Fruit fly (Drosophila melanogaster) whole organism, embryonic: ENCODE results near the gene Z600.

Source experiments
- Asciz ChIP-seq: fragments of 200-800 bp; sonication (Bioruptor generic); optimal IDR thresholded peaks from 2 replicates; lab custom pipeline; 2017; ENCODE audit warnings: missing biosample characterization, mild to moderate bottlenecking, missing genetic modification characterization, missing genetic modification reagents
- C15 ChIP-seq: fragments of 200-800 bp; sonication (Bioruptor generic); IDR thresholded peaks from 3 replicates; pipeline ENCODE4 v1.3.6; 2022; ENCODE audit warnings: missing biosample characterization, missing genetic modification characterization
- CG11247 ChIP-seq: fragments of 200-800 bp; sonication (Bioruptor generic); IDR thresholded peaks from 2 replicates; pipeline ENCODE4 v1.3.6; 2022; ENCODE audit warnings: missing biosample characterization, missing genetic modification characterization
- CG12071 ChIP-seq: fragments of 200-800 bp; sonication (Bioruptor generic); optimal IDR thresholded peaks from 3 replicates; lab custom pipeline; 2018; ENCODE audit warnings: missing biosample characterization, mild to moderate bottlenecking, missing genetic modification characterization
- CG13296 ChIP-seq: fragments of 200-800 bp; sonication (Bioruptor generic); optimal IDR thresholded peaks from 3 replicates; lab custom pipeline; 2018; ENCODE audit warnings: missing biosample characterization, mild to moderate bottlenecking, missing genetic modification characterization
- CG15269 ChIP-seq: fragments of 200-800 bp; sonication (Bioruptor generic); optimal IDR thresholded peaks from 2 replicates; lab custom pipeline; 2018; ENCODE audit warnings: missing biosample characterization, mild to moderate bottlenecking, missing genetic modification characterization, moderate library complexity
- CG18619 ChIP-seq: fragments of 200-800 bp; sonication (Bioruptor generic); optimal IDR thresholded peaks from 3 replicates; lab custom pipeline; 2017; ENCODE audit warnings: missing biosample characterization, mild to moderate bottlenecking, missing genetic modification characterization
- CG2678 ChIP-seq: fragments of 200-800 bp; sonication (Bioruptor generic); optimal IDR thresholded peaks from 3 replicates; lab custom pipeline; 2019; ENCODE audit warnings: missing biosample characterization, mild to moderate bottlenecking, missing genetic modification characterization, moderate library complexity
- CG2712 ChIP-seq: fragments of 200-800 bp; optimal IDR thresholded peaks from 3 replicates; lab custom pipeline; 2019; ENCODE audit warnings: missing biosample characterization, mild to moderate bottlenecking, missing genetic modification characterization, moderate library complexity
- CG2875 ChIP-seq: fragments of 200-800 bp; sonication (Bioruptor generic); optimal IDR thresholded peaks from 2 replicates; lab custom pipeline; 2017; ENCODE audit warnings: missing biosample characterization, mild to moderate bottlenecking, missing genetic modification characterization, missing genetic modification reagents
- CG3163 ChIP-seq: fragments of 200-800 bp; sonication (Bioruptor generic); optimal IDR thresholded peaks from 3 replicates; lab custom pipeline; 2016; ENCODE audit warnings: missing biosample characterization, missing genetic modification characterization
- CG32767 ChIP-seq: fragments of 200-800 bp; sonication (Bioruptor generic); IDR thresholded peaks from 2 replicates; pipeline ENCODE4 v1.3.6; 2022; ENCODE audit warnings: missing biosample characterization, missing genetic modification characterization
- CG3995 ChIP-seq: fragments of 200-800 bp; sonication (Bioruptor generic); optimal IDR thresholded peaks from 3 replicates; lab custom pipeline; 2016; ENCODE audit warnings: missing biosample characterization, missing genetic modification characterization
- CG4424 ChIP-seq: fragments of 200-800 bp; sonication (Bioruptor generic); optimal IDR thresholded peaks from 3 replicates; lab custom pipeline; 2016; ENCODE audit warnings: missing biosample characterization, missing genetic modification characterization
- CG4617 ChIP-seq: fragments of 200-800 bp; sonication (Bioruptor generic); optimal IDR thresholded peaks from 3 replicates; lab custom pipeline; 2016; ENCODE audit warnings: missing biosample characterization, missing genetic modification characterization, borderline replicate concordance
- CG4820 ChIP-seq: fragments of 200-800 bp; sonication (Bioruptor generic); optimal IDR thresholded peaks from 3 replicates; lab custom pipeline; 2016; ENCODE audit warnings: missing biosample characterization, missing genetic modification characterization
- CG5245 ChIP-seq: fragments of 200-800 bp; sonication (Bioruptor generic); optimal IDR thresholded peaks from 3 replicates; lab custom pipeline; 2016; ENCODE audit warnings: missing biosample characterization, missing genetic modification characterization
- CG6791 ChIP-seq: fragments of 200-800 bp; sonication (Bioruptor generic); IDR thresholded peaks from 3 replicates; pipeline ENCODE4 v1.3.6; 2022; ENCODE audit warnings: missing biosample characterization, missing genetic modification characterization; ENCODE audit not compliant: partially characterized antibody
- CG6813 ChIP-seq: fragments of 200-800 bp; sonication (Bioruptor generic); optimal IDR thresholded peaks from 2 replicates; lab custom pipeline; 2017; ENCODE audit warnings: missing biosample characterization, missing genetic modification characterization, mild to moderate bottlenecking, moderate library complexity, missing genetic modification reagents
- CG6854 ChIP-seq: fragments of 200-800 bp; sonication (Bioruptor generic); optimal IDR thresholded peaks from 3 replicates; lab custom pipeline; 2017; ENCODE audit warnings: missing biosample characterization, mild to moderate bottlenecking, missing genetic modification characterization
- CG9609 ChIP-seq: fragments of 200-800 bp; sonication (Bioruptor generic); optimal IDR thresholded peaks from 3 replicates; lab custom pipeline; 2016; ENCODE audit warnings: missing biosample characterization, missing genetic modification characterization
- CG9876 ChIP-seq: fragments of 200-800 bp; sonication (Bioruptor generic); optimal IDR thresholded peaks from 2 replicates; lab custom pipeline; 2016; ENCODE audit warnings: missing biosample characterization, missing genetic modification characterization
- CoRest ChIP-seq: fragments of 200-800 bp; sonication (Bioruptor generic); optimal IDR thresholded peaks from 3 replicates; lab custom pipeline; 2018; ENCODE audit warnings: missing biosample characterization, mild to moderate bottlenecking, missing genetic modification characterization, moderate library complexity
- CrebB ChIP-seq: fragments of 200-800 bp; sonication (Bioruptor generic); optimal IDR thresholded peaks from 3 replicates; lab custom pipeline; 2018; ENCODE audit warnings: missing biosample characterization, mild to moderate bottlenecking, missing genetic modification characterization
- E2f2 ChIP-seq: fragments of 200-800 bp; sonication (Bioruptor generic); IDR thresholded peaks from 2 replicates; pipeline ENCODE4 v1.3.6; 2022; ENCODE audit warnings: missing biosample characterization, missing genetic modification characterization
- Gug ChIP-seq: fragments of 200-800 bp; sonication (Bioruptor generic); IDR thresholded peaks from 4 replicates; pipeline ENCODE4 v1.3.6; 2022; ENCODE audit warnings: missing biosample characterization, missing genetic modification characterization
- HLH3B ChIP-seq: fragments of 200-800 bp; sonication (Bioruptor generic); IDR thresholded peaks from 2 replicates; pipeline ENCODE4 v1.3.6; 2022; ENCODE audit warnings: missing biosample characterization, missing genetic modification characterization
- Hr39 ChIP-seq: fragments of >200 bp; optimal IDR thresholded peaks from 2 replicates; lab custom pipeline; 2017
- MESR4 ChIP-seq: fragments of 200-800 bp; sonication (Bioruptor generic); optimal IDR thresholded peaks from 2 replicates; lab custom pipeline; 2018; ENCODE audit warnings: missing biosample characterization, mild to moderate bottlenecking, missing genetic modification characterization, moderate library complexity
- MTF-1 ChIP-seq: fragments of 200-800 bp; sonication (Bioruptor generic); optimal IDR thresholded peaks from 2 replicates; lab custom pipeline; 2018; ENCODE audit warnings: missing biosample characterization, mild to moderate bottlenecking, missing genetic modification characterization, borderline replicate concordance
- Mad ChIP-seq: fragments of 200-800 bp; sonication (Bioruptor generic); optimal IDR thresholded peaks from 2 replicates; lab custom pipeline; 2016; ENCODE audit warnings: missing biosample characterization, missing genetic modification characterization
- Med ChIP-seq: fragments of 200-800 bp; sonication (Bioruptor generic); peaks from one replicate; lab custom pipeline; 2016; ENCODE audit warnings: missing biosample characterization, missing genetic modification characterization, mild to moderate bottlenecking, inconsistent platforms, moderate library complexity
- NC2β ChIP-seq: fragments of 200-800 bp; sonication (Bioruptor generic); optimal IDR thresholded peaks from 2 replicates; lab custom pipeline; 2016; ENCODE audit warnings: missing biosample characterization, missing genetic modification characterization
- Oli ChIP-seq: fragments of 200-800 bp; sonication (Bioruptor generic); optimal IDR thresholded peaks from 2 replicates; lab custom pipeline; 2018; ENCODE audit warnings: missing biosample characterization, mild to moderate bottlenecking, missing genetic modification characterization, moderate library complexity
- Pdp1 ChIP-seq, 2 experiments: fragments of 200-800 bp; sonication (Bioruptor generic); optimal IDR thresholded peaks; 3 replicates each; lab custom pipeline; 2016; ENCODE audit warnings: missing biosample characterization in 2 of 2, missing genetic modification characterization in 2 of 2, mild to moderate bottlenecking in 1 of 2, moderate library complexity in 1 of 2
- Scr ChIP-seq: fragments of 200-800 bp; sonication (Bioruptor generic); IDR thresholded peaks from 2 replicates; pipeline ENCODE4 v1.3.6; 2022; ENCODE audit warnings: missing biosample characterization, missing genetic modification characterization; ENCODE audit not compliant: partially characterized antibody
- al ChIP-seq: fragments of 200-800 bp; sonication (Bioruptor generic); IDR thresholded peaks from 2 replicates; pipeline ENCODE4 v1.3.6; 2022; ENCODE audit warnings: missing biosample characterization, missing genetic modification characterization
- chif ChIP-seq, 2 experiments: fragments of 200-800 bp; sonication (Bioruptor generic); optimal IDR thresholded peaks; 3 replicates each; lab custom pipeline; 2016; ENCODE audit warnings: missing biosample characterization in 2 of 2, missing genetic modification characterization in 2 of 2
- dimm ChIP-seq: fragments of 200-800 bp; sonication (Bioruptor generic); IDR thresholded peaks from 2 replicates; pipeline ENCODE4 v1.3.6; 2022; ENCODE audit warnings: missing biosample characterization, missing genetic modification characterization
- ewg ChIP-seq: fragments of 200-800 bp; sonication (Bioruptor generic); optimal IDR thresholded peaks from 3 replicates; lab custom pipeline; 2017; ENCODE audit warnings: mild to moderate bottlenecking, missing biosample characterization, missing genetic modification reagents, missing genetic modification characterization
- fru ChIP-seq: fragments of >200 bp; optimal IDR thresholded peaks from 2 replicates; lab custom pipeline; 2017
- nau ChIP-seq: fragments of 200-800 bp; sonication (Bioruptor generic); optimal IDR thresholded peaks from 3 replicates; lab custom pipeline; 2017; ENCODE audit warnings: missing biosample characterization, mild to moderate bottlenecking, missing genetic modification characterization, missing genetic modification reagents
- nmo ChIP-seq: fragments of 200-800 bp; sonication (Bioruptor generic); optimal IDR thresholded peaks from 2 replicates; lab custom pipeline; 2018; ENCODE audit warnings: missing biosample characterization, mild to moderate bottlenecking, missing genetic modification characterization, moderate library complexity
- pb ChIP-seq: fragments of 200-800 bp; sonication (Bioruptor generic); optimal IDR thresholded peaks from 3 replicates; lab custom pipeline; 2016; ENCODE audit warnings: missing biosample characterization, missing genetic modification characterization
- pho ChIP-seq: fragments of 200-800 bp; sonication (Bioruptor generic); optimal IDR thresholded peaks from 2 replicates; lab custom pipeline; 2016; ENCODE audit warnings: missing biosample characterization, missing genetic modification characterization
- prd ChIP-seq, 3 experiments: fragments of >200 bp in 2 of 3; fragments of 200-800 bp in 1 of 3; sonication (Bioruptor generic) in 1 of 3; optimal IDR thresholded peaks in 2 of 3; IDR thresholded peaks in 1 of 3; 2 replicates in 2 of 3; 3 replicates in 1 of 3; pipeline versions ENCODE4 v1.3.6 to Lab custom; 2017 to 2022; ENCODE audit warnings: missing biosample characterization in 1 of 3, missing genetic modification characterization in 1 of 3
- sqz ChIP-seq: fragments of 200-800 bp; sonication (Bioruptor generic); optimal IDR thresholded peaks from 3 replicates; lab custom pipeline; 2018; ENCODE audit warnings: missing biosample characterization, mild to moderate bottlenecking, missing genetic modification characterization
- trem ChIP-seq: fragments of 200-800 bp; optimal IDR thresholded peaks from 3 replicates; lab custom pipeline; 2019; ENCODE audit warnings: missing biosample characterization, mild to moderate bottlenecking, missing genetic modification characterization, moderate library complexity
- z ChIP-seq: fragments of 200-800 bp; sonication (Bioruptor generic); IDR thresholded peaks from 3 replicates; pipeline ENCODE4 v1.3.6; 2022; ENCODE audit warnings: missing biosample characterization, missing genetic modification characterization

Z600 gene

DNA sequence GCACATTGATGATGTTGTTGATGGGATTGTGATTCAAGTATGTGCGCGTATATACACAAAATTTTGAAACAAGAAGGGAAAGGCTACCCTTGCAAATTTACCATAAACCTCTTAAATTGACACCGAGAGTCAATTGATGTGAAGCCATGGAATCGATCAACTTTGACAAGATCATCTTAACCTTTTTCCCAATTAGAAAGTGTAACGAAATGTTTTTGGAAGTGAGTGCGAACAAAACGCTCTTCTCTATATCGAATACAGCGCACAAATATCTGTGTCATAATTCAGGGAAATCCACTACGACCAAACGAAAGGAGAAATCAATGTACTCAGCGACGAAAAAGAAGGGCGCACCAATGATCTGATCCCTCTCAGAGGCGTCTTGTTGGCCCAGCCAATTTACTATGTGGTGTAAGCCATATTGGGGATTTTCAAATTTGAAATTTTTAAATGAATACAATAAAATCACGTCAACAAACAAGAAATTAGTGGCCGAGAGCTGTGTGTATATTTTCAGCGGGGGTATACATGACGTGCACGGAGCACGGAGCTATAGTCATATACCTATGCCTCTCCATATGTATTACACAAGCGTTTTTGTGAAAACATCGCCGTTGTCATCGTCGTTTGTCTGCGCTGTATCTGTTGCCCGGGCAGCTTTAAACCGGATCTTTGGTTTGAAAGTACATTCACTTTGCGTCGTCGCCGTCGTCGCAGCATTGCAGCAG lies 24.7 kb downstream of the Z600 start (continued):
- TF ChIP-seq CG5245 (GFP tag; lab: Kevin White, UChicago) (no peak), MESR4 (GFP tag; lab: Kevin White, UChicago) (no peak), E2f2 (GFP tag; lab: Robert Waterston, UW) (no peak), CG6813 (GFP tag; lab: Kevin White, UChicago) (peak; percentile 23), CG6854 (GFP tag; lab: Kevin White, UChicago) (no peak), CG15269 (tag; lab: Kevin White, UChicago) (peak; percentile 28), CG9609 (no peak), Scr (GFP tag; lab: Robert Waterston, UW) (no peak), Asciz (peak; percentile 30), CG4617 (no peak), CrebB (no peak), CG3163 (GFP tag; lab: Kevin White, UChicago) (peak; percentile 16), dimm (no peak), CG32767 (GFP tag; lab: Robert Waterston, UW) (0 out of 2 replicates have a peak, but pooled peaks have one; percentile 48), CG9876 (GFP tag; lab: Kevin White, UChicago) (no peak), pho (GFP tag; lab: Kevin White, UChicago) (no peak), CG12071 (GFP tag; lab: Kevin White, UChicago) (peak; percentile 48), chif (GFP tag; optimal IDR thresholded peaks at IDR 0.05; lab: Kevin White, UChicago) (peak in 1 of 2 experiments; percentile 34), C15 (no peak), CG4424 (GFP tag; lab: Kevin White, UChicago) (peak; percentile 15), nmo (GFP tag; lab: Kevin White, UChicago) (peak; percentile 32), Oli (tag; lab: Kevin White, UChicago) (peak; percentile 26), Med (GFP tag; lab: Kevin White, UChicago) (peak; percentile 86), CG2875 (GFP tag; lab: Kevin White, UChicago) (peak; percentile 32), CG3995 (GFP tag; lab: Kevin White, UChicago) (peak; percentile 23), CG4820 (GFP tag; lab: Kevin White, UChicago) (no peak), trem (tag; lab: Kevin White, UChicago) (peak; percentile 8), Hr39 (lab: Kevin White, UChicago) (no peak), ewg (GFP tag; lab: Kevin White, UChicago) (no peak), CG18619 (GFP tag; lab: Kevin White, UChicago) (no peak), sqz (no peak), Pdp1 (GFP tag; optimal IDR thresholded peaks at IDR 0.05; lab: Kevin White, UChicago) (peak; percentile 41 to 79), pb (GFP tag; lab: Kevin White, UChicago) (peak; percentile 74), Gug (GFP tag; lab: Robert Waterston, UW) (0 out of 4 replicates have a peak, but pooled peaks have one; percentile 25), nau (no peak), Mad (GFP tag; lab: Kevin White, UChicago) (no peak), HLH3B (GFP tag; lab: Robert Waterston, UW) (peak; percentile 57), prd (optimal IDR thresholded peaks at IDR 0.05; lab: Kevin White, UChicago) (no peak), prd (GFP tag; IDR thresholded peaks at IDR 0.05; lab: Robert Waterston, UW) (0 out of 3 replicates have a peak, but pooled peaks have one; percentile 17), CG13296 (GFP tag; lab: Kevin White, UChicago) (no peak), fru (no peak), CoRest (tag; lab: Kevin White, UChicago) (peak; percentile 36), MTF-1 (GFP tag; lab: Kevin White, UChicago) (no peak), CG2712 (tag; lab: Kevin White, UChicago) (peak; percentile 63), CG11247 (peak; percentile 14; the same call in 1 of the 2 replicates), al (GFP tag; lab: Robert Waterston, UW) (peak; percentile 24; the same call in 1 of the 2 replicates), CG6791 (no peak), NC2β (GFP tag; lab: Kevin White, UChicago) (no peak), CG2678 (tag; lab: Kevin White, UChicago) (peak; percentile 44), z (GFP tag; lab: Robert Waterston, UW) (no peak)
